Worm (Caenorhabditis elegans) whole organism, midembryonic: ENCODE results near the gene spat-1.

Experiments used
- cog-1 ChIP-seq: sonication (generic microtip); optimal IDR thresholded peaks from 2 replicates; lab custom pipeline; 2016; ENCODE audit warnings: missing genetic modification characterization, missing compliant biosample characterization
- klf-2 ChIP-seq: fragments of 200-800 bp; sonication (Bioruptor generic); conservative IDR thresholded peaks from 2 replicates; pipeline ENCODE4 v1.3.6; 2022; ENCODE audit warnings: missing genetic modification reagents, missing genetic modification characterization, missing compliant biosample characterization
- tab-1 ChIP-seq: fragments of 200-800 bp; sonication (Bioruptor generic); IDR thresholded peaks from 2 replicates; pipeline ENCODE4 v1.3.6; 2022; ENCODE audit warnings: missing genetic modification characterization, missing compliant biosample characterization
- ztf-23 ChIP-seq: fragments of 200-800 bp; sonication (Bioruptor generic); IDR thresholded peaks from 2 replicates; pipeline ENCODE4 v1.3.6; 2022; ENCODE audit warnings: missing genetic modification reagents, missing genetic modification characterization, missing compliant biosample characterization

DNA sequence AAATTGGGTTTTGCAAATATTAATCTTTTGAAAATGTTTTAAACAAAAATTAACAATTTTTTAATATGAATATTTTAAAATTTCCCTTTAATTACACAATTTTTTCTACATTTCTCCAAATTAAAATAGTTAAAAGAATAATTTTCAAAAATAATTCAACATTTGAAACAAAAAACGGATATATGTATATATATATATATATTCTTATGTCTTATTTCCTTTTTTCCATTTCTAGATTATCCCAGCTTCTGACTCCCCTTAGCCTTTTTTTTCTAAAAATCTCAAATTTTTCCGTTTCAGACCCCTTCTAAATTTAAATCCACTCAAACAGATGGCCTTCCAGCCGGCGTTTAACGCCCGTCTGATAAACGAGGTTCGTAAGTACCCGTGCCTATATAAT, 44.8 kb downstream of the spat-1 start, which contains the start of gene madf-5:
- no peak for TF ChIP-seq tab-1 (GFP tag; lab: Robert Waterston, UW)
- TF ChIP-seq klf-2 = no peak
- TF ChIP-seq ztf-23 (GFP tag; lab: Robert Waterston, UW) = no peak
- no peak for TF ChIP-seq cog-1
